Worm (Caenorhabditis elegans) whole organism, L2 larva: Measurements from ENCODE around the gene C18E9.5.

Experiments used
- aly-2 ChIP-seq: fragments of 150-350 bp; optimal IDR thresholded peaks from 2 replicates; lab custom pipeline; 2014; ENCODE audit warnings: missing biosample characterization, missing genetic modification characterization
- lsy-2 ChIP-seq, 2 experiments: fragments of 150-350 bp in 1 of 2; sonication (generic microtip) in 1 of 2; optimal IDR thresholded peaks; 2 replicates each; lab custom pipeline; 2014 to 2017; ENCODE audit warnings: missing biosample characterization in 2 of 2, missing genetic modification characterization in 2 of 2

ce11 chrII:8947391-8947790 lies 22.4 kb upstream of the C18E9.5 start, which contains the start of gene cutl-15:
- TF ChIP-seq lsy-2 (tag; optimal IDR thresholded peaks at IDR 0.05; lab: Kevin White, UChicago) (no peak), aly-2 (tag; lab: Kevin White, UChicago) (no peak)
